Fruit fly (Drosophila melanogaster): ENCODE measurements around the gene Tsp26A.

Tsp26A gene

DNA sequence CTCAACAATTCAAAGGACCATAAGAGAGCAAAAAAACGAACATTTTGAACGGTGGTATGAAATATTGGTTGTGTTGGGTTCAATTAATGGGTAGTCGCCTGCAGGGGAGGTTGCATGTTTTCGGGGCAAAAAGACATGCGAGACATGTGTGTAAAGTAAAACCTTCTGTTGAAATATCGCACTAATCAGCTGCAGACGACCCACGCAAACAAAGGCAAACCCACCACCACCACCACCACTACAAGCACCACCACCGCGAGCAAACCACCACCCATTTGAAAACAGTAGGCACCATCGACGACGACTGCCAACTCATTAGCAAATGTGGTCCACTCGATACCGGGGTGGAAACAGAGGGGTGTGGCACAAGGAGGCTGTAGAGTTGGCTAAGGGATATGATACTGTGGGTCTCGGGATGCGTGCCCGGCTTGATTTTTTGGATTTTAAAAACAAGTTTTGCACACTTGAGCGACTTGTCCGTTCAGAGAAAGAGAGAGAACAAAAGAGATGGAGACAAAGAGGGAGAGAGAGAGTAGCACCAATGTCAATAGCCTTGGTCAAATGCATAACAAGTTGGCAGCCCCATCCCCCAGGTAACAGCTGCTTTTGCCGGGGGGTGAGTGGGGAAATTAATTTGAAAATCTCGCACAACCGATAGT is 22.8 kb upstream of the Tsp26A start (continued):
- TF ChIP-seq CG7271 (tag; optimal IDR thresholded peaks at IDR 0.05) (no peak), CG13123 (GFP tag; optimal IDR thresholded peaks at IDR 0.05) (no peak), NC2β (GFP tag; optimal IDR thresholded peaks at IDR 0.05) (peak; percentile 1), cad (GFP tag; optimal IDR thresholded peaks at IDR 0.05) (no peak), hbn (GFP tag; IDR thresholded peaks at IDR 0.05; ENCODE audit: partially characterized antibody) (no peak), zfh1 (GFP tag; IDR thresholded peaks at IDR 0.05) (no peak), CG8944 (GFP tag; optimal IDR thresholded peaks at IDR 0.05) (no peak), CG3407 (GFP tag; optimal IDR thresholded peaks at IDR 0.05) (no peak), CG34422 (GFP tag; IDR thresholded peaks at IDR 0.05) (no peak), gcm (GFP tag; optimal IDR thresholded peaks at IDR 0.05) (no peak), ems (GFP tag; optimal IDR thresholded peaks at IDR 0.05) (no peak), CG16779 (GFP tag; IDR thresholded peaks at IDR 0.05) (no peak), h (optimal IDR thresholded peaks at IDR 0.05) (no peak), NfI (GFP tag; optimal IDR thresholded peaks at IDR 0.05) (no peak), CG11085 (GFP tag; IDR thresholded peaks at IDR 0.05) (no peak), insv (GFP tag; optimal IDR thresholded peaks at IDR 0.05) (no peak), bigmax (GFP tag; optimal IDR thresholded peaks at IDR 0.05) (no peak), Rx (GFP tag; IDR thresholded peaks at IDR 0.05) (no peak), CG33213 (GFP tag; optimal IDR thresholded peaks at IDR 0.05) (no peak), CG13287 (GFP tag; IDR thresholded peaks at IDR 0.05; ENCODE audit: partially characterized antibody) (no peak), CG3065 (GFP tag; optimal IDR thresholded peaks at IDR 0.05) (peak; percentile 20), sima (GFP tag; optimal IDR thresholded peaks at IDR 0.05) (no peak), kay (GFP tag; optimal IDR thresholded peaks at IDR 0.05) (peak; percentile 48), CG4424 (GFP tag; optimal IDR thresholded peaks at IDR 0.05) (no peak), CG31224 (GFP tag; IDR thresholded peaks at IDR 0.05) (no peak), CG1603 (tag; optimal IDR thresholded peaks at IDR 0.05) (no peak), fd96Cb (tag; optimal IDR thresholded peaks at IDR 0.05) (no peak), CG14860 (GFP tag; IDR thresholded peaks at IDR 0.05; ENCODE audit: partially characterized antibody) (no peak), mam (GFP tag; optimal IDR thresholded peaks at IDR 0.05) (no peak), onecut (GFP tag; IDR thresholded peaks at IDR 0.05) (0 out of 2 replicates have a peak, but pooled peaks have one; percentile 3), CG17829 (tag; optimal IDR thresholded peaks at IDR 0.05) (no peak), en (GFP tag; optimal IDR thresholded peaks at IDR 0.05) (no peak), Rfx (GFP tag; IDR thresholded peaks at IDR 0.05) (no peak), sna (GFP tag; IDR thresholded peaks at IDR 0.05; ENCODE audit: partially characterized antibody) (no peak), pita (GFP tag; optimal IDR thresholded peaks at IDR 0.05) (no peak), fu2 (GFP tag; optimal IDR thresholded peaks at IDR 0.05) (no peak), sc (optimal IDR thresholded peaks at IDR 0.05) (no peak), sc (GFP tag; optimal IDR thresholded peaks at IDR 0.05) (no peak), sob (GFP tag; IDR thresholded peaks at IDR 0.05) (no peak), CG10366 (GFP tag; IDR thresholded peaks at IDR 0.05) (no peak), Adf1 (GFP tag; IDR thresholded peaks at IDR 0.05) (no peak), sr (GFP tag; IDR thresholded peaks at IDR 0.05) (no peak), Hsf (GFP tag; optimal IDR thresholded peaks at IDR 0.05) (no peak), br (optimal IDR thresholded peaks at IDR 0.05) (no peak), CG6683 (GFP tag; optimal IDR thresholded peaks at IDR 0.05) (peak; percentile 35), Sox100B (GFP tag; optimal IDR thresholded peaks at IDR 0.05) (no peak), chn (GFP tag; optimal IDR thresholded peaks at IDR 0.05) (peak; percentile 30), CG11696 (GFP tag; IDR thresholded peaks at IDR 0.05) (no peak), otp (GFP tag; IDR thresholded peaks at IDR 0.05) (no peak), Nf-YC (tag; optimal IDR thresholded peaks at IDR 0.05) (peak; percentile 56), gsb-n (tag; optimal IDR thresholded peaks at IDR 0.05) (no peak), zen (tag; optimal IDR thresholded peaks at IDR 0.05) (peak; percentile 22), bab2 (GFP tag; optimal IDR thresholded peaks at IDR 0.05) (peak; percentile 14)
